Fruit fly (Drosophila melanogaster): ENCODE measurements around the gene Iml1.

The Iml1 gene

DNA sequence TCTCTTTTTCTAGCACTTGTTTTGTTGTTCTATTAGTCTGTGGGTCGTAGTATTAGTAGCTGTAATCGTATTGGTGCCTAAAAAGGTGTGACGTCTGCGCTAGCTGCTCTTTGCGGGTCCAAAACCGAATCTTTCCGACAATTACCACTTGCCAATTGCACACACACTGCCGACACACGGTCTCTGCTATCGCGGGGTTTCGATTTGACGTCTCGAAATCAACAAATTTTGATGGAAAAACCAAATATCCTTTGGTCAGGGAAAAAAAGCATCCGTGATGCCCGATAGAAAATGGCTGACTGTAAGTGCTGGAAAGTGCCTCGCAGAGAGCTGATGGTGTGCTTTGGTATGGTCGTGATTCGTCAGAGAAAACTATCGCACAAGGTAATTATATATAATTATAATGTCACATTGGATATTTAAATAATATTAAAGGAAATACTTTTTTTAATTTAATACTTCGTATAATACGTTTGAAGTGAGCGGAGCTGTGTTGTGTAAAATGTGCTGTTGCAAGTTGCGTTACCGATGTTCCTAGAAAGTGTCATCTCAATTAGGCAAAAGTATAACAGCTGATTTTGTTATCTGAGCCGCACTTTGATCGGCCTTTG, 24.4 kb upstream of the Iml1 start, which contains the start of the genes Pex10 and CG12099 (continued):
- TF ChIP-seq B-H1 (GFP tag; IDR thresholded peaks at IDR 0.05) (peak; percentile 84), CG6689 (GFP tag; IDR thresholded peaks at IDR 0.05) (peak; percentile 91), CG11696 (GFP tag; IDR thresholded peaks at IDR 0.05) (0 out of 2 replicates have a peak, but pooled peaks have one; percentile 37), CG5953 (GFP tag; IDR thresholded peaks at IDR 0.05) (peak; percentile 68), maf-S (GFP tag; optimal IDR thresholded peaks at IDR 0.05) (peak; percentile 72), trem (tag; optimal IDR thresholded peaks at IDR 0.05) (peak; percentile 92), Drgx (GFP tag; IDR thresholded peaks at IDR 0.05) (peak; percentile 82), CG14860 (GFP tag; IDR thresholded peaks at IDR 0.05; ENCODE audit: partially characterized antibody) (peak; percentile 96), Hr3 (GFP tag; optimal IDR thresholded peaks at IDR 0.05) (peak; percentile 92), wdn (GFP tag; IDR thresholded peaks at IDR 0.05) (peak; percentile 86), ab (GFP tag; optimal IDR thresholded peaks at IDR 0.05) (peak; percentile 24), CG33213 (GFP tag; optimal IDR thresholded peaks at IDR 0.05) (peak; percentile 59), CoRest (tag; optimal IDR thresholded peaks at IDR 0.05) (peak; percentile 93), CG31441 (GFP tag; IDR thresholded peaks at IDR 0.05) (peak; percentile 88), disco-r (GFP tag; optimal IDR thresholded peaks at IDR 0.05) (peak; percentile 13), sens (GFP tag) (peak; percentile 98), CG12391 (tag; optimal IDR thresholded peaks at IDR 0.05) (peak; percentile 94), CG4328 (GFP tag; optimal IDR thresholded peaks at IDR 0.05) (peak; percentile 76), h (optimal IDR thresholded peaks at IDR 0.05) (no peak), so (GFP tag; IDR thresholded peaks at IDR 0.05) (peak; percentile 86), btn (GFP tag; optimal IDR thresholded peaks at IDR 0.05) (no peak), toy (GFP tag; IDR thresholded peaks at IDR 0.05) (peak; percentile 48; the same call in 1 of the 2 replicates), Gsc (GFP tag; IDR thresholded peaks at IDR 0.05) (peak; percentile 68), CG10321 (GFP tag; IDR thresholded peaks at IDR 0.05) (0 out of 2 replicates have a peak, but pooled peaks have one; percentile 48), CG31224 (GFP tag; IDR thresholded peaks at IDR 0.05) (peak; percentile 80; the same call in 1 of the 2 replicates), CG11085 (GFP tag; IDR thresholded peaks at IDR 0.05) (peak; percentile 88), CG14710 (tag; optimal IDR thresholded peaks at IDR 0.05) (peak; percentile 94), CG17361 (GFP tag; IDR thresholded peaks at IDR 0.05) (peak; percentile 93), Atf-2 (GFP tag; optimal IDR thresholded peaks at IDR 0.05) (no peak), NC2β (GFP tag; optimal IDR thresholded peaks at IDR 0.05) (peak; percentile 27), pb (GFP tag; optimal IDR thresholded peaks at IDR 0.05) (no peak), odd (GFP tag; optimal IDR thresholded peaks at IDR 0.05) (no peak), lola (GFP tag; optimal IDR thresholded peaks at IDR 0.05) (peak in 1 of 3 experiments; percentile 89), gfzf (GFP tag; optimal IDR thresholded peaks at IDR 0.05) (no peak), CG6683 (GFP tag; optimal IDR thresholded peaks at IDR 0.05) (peak; percentile 59), lbe (GFP tag; optimal IDR thresholded peaks at IDR 0.05) (peak; percentile 82), dpn (GFP tag; optimal IDR thresholded peaks at IDR 0.05) (peak; percentile 67 to 93), lmd (GFP tag; IDR thresholded peaks at IDR 0.05) (peak; percentile 94), Vsx1 (GFP tag; optimal IDR thresholded peaks at IDR 0.05) (no peak), zen2 (GFP tag; IDR thresholded peaks at IDR 0.05; ENCODE audit: partially characterized antibody) (peak; percentile 67; the same call in 1 of the 3 replicates), CG18599 (GFP tag; optimal IDR thresholded peaks at IDR 0.05) (peak; percentile 89), z (GFP tag; IDR thresholded peaks at IDR 0.05) (no peak), CG16813 (GFP tag; IDR thresholded peaks at IDR 0.05; ENCODE audit: partially characterized antibody) (peak; percentile 97), tio (GFP tag; optimal IDR thresholded peaks at IDR 0.05) (no peak), Hr78 (GFP tag; optimal IDR thresholded peaks at IDR 0.05) (no peak), CG13123 (GFP tag; optimal IDR thresholded peaks at IDR 0.05) (peak; percentile 76), cwo (GFP tag; optimal IDR thresholded peaks at IDR 0.05) (peak; percentile 67), BEAF-32 (GFP tag; optimal IDR thresholded peaks at IDR 0.05) (peak; percentile 97), zfh1 (GFP tag; IDR thresholded peaks at IDR 0.05) (peak; percentile 88), gem (tag; optimal IDR thresholded peaks at IDR 0.05) (peak; percentile 93)

Measured in whole organism, embryonic.